Fruit fly (Drosophila melanogaster) whole organism: ENCODE results near the gene AMPdeam.
A peak's percentile ranks its signal among the peaks of the same experiment; 100 is the strongest.

ENCODE experiments used
- CG8478 ChIP-seq: fragments of >200 bp; optimal IDR thresholded peaks from 2 replicates; lab custom pipeline; 2018; ENCODE audit warnings: inconsistent platforms
- pan ChIP-seq: fragments of >200 bp; optimal IDR thresholded peaks from 2 replicates; lab custom pipeline; 2017

DNA sequence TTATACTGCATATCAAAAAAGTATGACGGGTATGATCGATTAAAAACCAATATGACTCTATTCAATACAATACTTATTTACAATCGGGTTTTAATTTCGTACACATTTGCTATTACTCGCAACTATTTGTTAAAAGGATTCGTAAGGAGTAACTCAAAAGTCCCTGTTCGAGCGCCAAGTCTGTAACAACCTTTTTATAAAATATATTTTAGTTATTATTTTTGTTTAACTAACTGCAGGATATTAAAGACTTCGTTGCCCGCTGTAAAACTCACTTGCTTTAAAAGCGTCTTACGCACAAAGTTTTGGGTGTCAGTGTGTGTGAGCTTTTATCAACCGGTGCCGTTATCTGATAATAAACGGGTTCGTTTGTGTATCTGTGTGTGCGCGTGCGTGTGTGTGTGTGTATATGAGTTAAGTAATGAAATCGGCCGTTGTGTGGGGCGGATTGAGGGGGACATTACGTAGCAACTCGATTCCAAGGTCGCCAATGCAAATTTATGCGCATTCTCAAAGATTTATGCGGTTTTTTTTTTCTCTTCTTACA is 45.3 kb upstream of the AMPdeam start:
- TF ChIP-seq CG8478, result no peak
- peak; percentile 84 for TF ChIP-seq pan (lab: Kevin White, UChicago)
